Worm (Caenorhabditis elegans): ENCODE data around the gene mdt-22.

DNA sequence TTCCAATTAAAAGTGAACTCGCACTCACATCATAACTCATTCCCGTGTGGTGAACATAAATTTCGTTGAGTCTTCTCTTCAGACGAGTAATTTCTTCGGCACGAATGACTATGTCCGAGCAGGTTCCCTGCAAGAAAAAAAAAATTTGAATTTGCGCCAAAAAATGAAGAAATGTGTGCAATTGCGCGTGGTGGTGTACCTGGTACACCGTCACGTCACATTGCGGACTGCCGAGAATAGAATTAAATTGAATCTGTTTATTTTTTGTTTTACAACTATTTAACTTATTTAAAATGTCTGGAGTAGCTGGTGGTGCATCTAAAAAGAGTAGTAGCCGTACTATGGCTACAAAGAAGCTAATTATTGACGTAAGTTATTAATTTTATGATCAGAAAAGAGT lies at the start of gene mdt-22:
- TF ChIP-seq sea-1 (GFP tag; conservative IDR thresholded peaks at IDR 0.05) (no peak), ama-1 (optimal IDR thresholded peaks at IDR 0.05) (no peak), flt-1 (GFP tag; IDR thresholded peaks at IDR 0.05) (no peak), hmg-4 (GFP tag; optimal IDR thresholded peaks at IDR 0.05) (no peak), aly-1 (tag; optimal IDR thresholded peaks at IDR 0.05) (no peak), ceh-13 (GFP tag; optimal IDR thresholded peaks at IDR 0.05) (no peak), hmbx-1 (tag; optimal IDR thresholded peaks at IDR 0.05) (no peak), pes-1 (GFP tag; IDR thresholded peaks at IDR 0.05) (peak; percentile 54; the same call in 1 of the 2 replicates), ceh-36 (tag; optimal IDR thresholded peaks at IDR 0.05) (no peak), tbx-11 (GFP tag; IDR thresholded peaks at IDR 0.05) (no peak), tra-4 (tag; optimal IDR thresholded peaks at IDR 0.05) (no peak)

Measured in whole organism, early embryonic.